Fruit fly (Drosophila melanogaster): ENCODE results near the gene CG5854.

- TF ChIP-seq CG17186 (GFP tag; optimal IDR thresholded peaks at IDR 0.05): no peak
- no peak for TF ChIP-seq CG3163 (GFP tag; optimal IDR thresholded peaks at IDR 0.05)
- TF ChIP-seq CG18619 (GFP tag; optimal IDR thresholded peaks at IDR 0.05): no peak
- TF ChIP-seq CG14710 (tag; optimal IDR thresholded peaks at IDR 0.05): no peak
- no peak for TF ChIP-seq h (optimal IDR thresholded peaks at IDR 0.05)
- TF ChIP-seq CG14860 (GFP tag; IDR thresholded peaks at IDR 0.05; ENCODE audit: partially characterized antibody): no peak
- no peak for TF ChIP-seq Gsc (GFP tag; IDR thresholded peaks at IDR 0.05)
- TF ChIP-seq NfI (GFP tag; optimal IDR thresholded peaks at IDR 0.05): no peak
- TF ChIP-seq CG9215 (GFP tag; IDR thresholded peaks at IDR 0.05): no peak
- TF ChIP-seq ewg (GFP tag; optimal IDR thresholded peaks at IDR 0.05): no peak
Observed at dm6 chr3R:23888273-23889220, 45.2 kb upstream of the CG5854 start.
